Worm (Caenorhabditis elegans): ENCODE measurements around the gene F08C6.18.

DNA sequence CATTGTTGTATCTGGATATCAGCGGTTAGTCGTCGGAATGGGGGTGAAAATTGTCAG lies at the start of gene F08C6.18, which contains the start of gene unc-98:
- TF ChIP-seq pqm-1 (tag; optimal IDR thresholded peaks at IDR 0.05) (no peak), unc-62 (GFP tag; optimal IDR thresholded peaks at IDR 0.05 in 1 of 2) (no peak), unc-62 (tag; optimal IDR thresholded peaks at IDR 0.05) (no peak), set-16 (GFP tag; IDR thresholded peaks at IDR 0.05) (no peak), egl-27 (tag; optimal IDR thresholded peaks at IDR 0.05) (no peak), attf-4 (tag; optimal IDR thresholded peaks at IDR 0.05) (no peak)

All from whole organism, L4 larva.